Fruit fly (Drosophila melanogaster) Kc167 (cell line): ENCODE data around the gene CG31174.

Experiments
- Myc ChIP-seq: fragments of >200 bp; optimal IDR thresholded peaks from 2 replicates; lab custom pipeline; 2017; ENCODE audit warnings: missing external identifiers
- Sin3A ChIP-seq: fragments of >200 bp; optimal IDR thresholded peaks from 2 replicates; lab custom pipeline; 2018; ENCODE audit warnings: missing external identifiers
- h ChIP-seq: fragments of >200 bp; optimal IDR thresholded peaks from 3 replicates; lab custom pipeline; 2018; ENCODE audit warnings: missing external identifiers
- insv ChIP-seq: fragments of >200 bp; optimal IDR thresholded peaks from 3 replicates; lab custom pipeline; 2018; ENCODE audit warnings: missing external identifiers
- psq ChIP-seq: fragments of >200 bp; optimal IDR thresholded peaks from 2 replicates; lab custom pipeline; 2017; ENCODE audit warnings: missing external identifiers

dm6 chr3R:21834234-21835070 lies 34.9 kb downstream of the CG31174 start:
- TF ChIP-seq h (lab: Kevin White, UChicago) (no peak), psq (lab: Kevin White, UChicago) (no peak), Myc (lab: Kevin White, UChicago) (no peak), Sin3A (no peak), insv (no peak)
